Worm (Caenorhabditis elegans) whole organism, young adult: ENCODE results near the gene Y110A2AL.5.
A peak's percentile ranks its signal among the peaks of the same experiment; 100 is the strongest.

Source experiments
- B0019.2 ChIP-seq: fragments of 200-800 bp; sonication (Bioruptor generic); conservative IDR thresholded peaks from 2 replicates; pipeline ENCODE4 v1.3.6; 2022; ENCODE audit warnings: missing genetic modification reagents, missing genetic modification characterization, missing compliant biosample characterization
- B0035.1 ChIP-seq: sonication (generic microtip); optimal IDR thresholded peaks from 2 replicates; lab custom pipeline; 2016; ENCODE audit warnings: missing genetic modification characterization, mild to moderate bottlenecking, missing compliant biosample characterization, missing genotype, missing genetic modification reagents
- B0261.1 ChIP-seq: sonication (generic microtip); optimal IDR thresholded peaks from 2 replicates; lab custom pipeline; 2016; ENCODE audit warnings: mild to moderate bottlenecking, missing genetic modification characterization, moderate library complexity, missing compliant biosample characterization
- C06A6.2 ChIP-seq: fragments of 200-800 bp; sonication (Bioruptor generic); conservative IDR thresholded peaks from 2 replicates; pipeline ENCODE4 v1.3.6; 2022; ENCODE audit warnings: missing genetic modification characterization, missing compliant biosample characterization
- D2030.7 ChIP-seq: fragments of 200-800 bp; sonication (Bioruptor generic); IDR thresholded peaks from 2 replicates; pipeline ENCODE4 v1.3.6; 2022; ENCODE audit warnings: missing genetic modification reagents, missing genetic modification characterization, missing compliant biosample characterization
- F52B5.7 ChIP-seq: sonication (generic microtip); optimal IDR thresholded peaks from 2 replicates; lab custom pipeline; 2016; ENCODE audit warnings: mild to moderate bottlenecking, missing genetic modification characterization, missing compliant biosample characterization
- F57A8.1 ChIP-seq: fragments of 200-800 bp; sonication (Bioruptor generic); optimal IDR thresholded peaks from 2 replicates; lab custom pipeline; 2018; ENCODE audit warnings: mild to moderate bottlenecking, missing genetic modification characterization, moderate library complexity, missing compliant biosample characterization
- F57C9.4 ChIP-seq: sonication (generic microtip); optimal IDR thresholded peaks from 2 replicates; lab custom pipeline; 2017; ENCODE audit warnings: mild to moderate bottlenecking, missing genetic modification characterization, missing compliant biosample characterization
- K12H6.12 ChIP-seq: fragments of 200-800 bp; sonication (Bioruptor generic); optimal IDR thresholded peaks from 2 replicates; lab custom pipeline; 2018; ENCODE audit warnings: mild to moderate bottlenecking, missing genetic modification characterization, missing compliant biosample characterization
- Y67H2A.10 ChIP-seq: fragments of 200-800 bp; sonication (Bioruptor generic); conservative IDR thresholded peaks from 2 replicates; pipeline ENCODE4 v1.3.6; 2022; ENCODE audit warnings: missing genetic modification reagents, missing genetic modification characterization, missing compliant biosample characterization
- ama-1 ChIP-seq, 3 experiments: fragments of 150-350 bp in 1 of 3; sonication (generic microtip) in 2 of 3; optimal IDR thresholded peaks; 2 replicates each; lab custom pipeline; 2014 to 2018; ENCODE audit warnings: missing biosample characterization in 2 of 3, missing genetic modification characterization in 2 of 3, missing genetic modification reagents in 2 of 3
- aptf-3 ChIP-seq: fragments of 200-800 bp; sonication (Bioruptor generic); IDR thresholded peaks from 2 replicates; pipeline ENCODE4 v1.3.6; 2022; ENCODE audit warnings: missing genetic modification characterization, missing compliant biosample characterization
- athp-1 ChIP-seq: sonication (generic microtip); optimal IDR thresholded peaks from 2 replicates; lab custom pipeline; 2017; ENCODE audit warnings: mild to moderate bottlenecking, missing genetic modification characterization, missing compliant biosample characterization
- attf-3 ChIP-seq: fragments of 200-800 bp; sonication (Bioruptor generic); conservative IDR thresholded peaks from 2 replicates; pipeline ENCODE4 v1.3.6; 2022; ENCODE audit warnings: missing genetic modification reagents, missing genetic modification characterization, missing compliant biosample characterization
- attf-6 ChIP-seq: fragments of 200-800 bp; sonication (Bioruptor generic); IDR thresholded peaks from 2 replicates; pipeline ENCODE4 v1.3.6; 2022; ENCODE audit warnings: missing genetic modification reagents, missing genetic modification characterization, missing compliant biosample characterization
- bed-1 ChIP-seq: fragments of 200-800 bp; sonication (Bioruptor generic); IDR thresholded peaks from 2 replicates; pipeline ENCODE4 v1.3.6; 2022; ENCODE audit warnings: missing genetic modification reagents, missing genetic modification characterization, missing compliant biosample characterization
- cebp-2 ChIP-seq: fragments of 200-800 bp; sonication (Bioruptor generic); IDR thresholded peaks from 2 replicates; pipeline ENCODE4 v1.3.6; 2022; ENCODE audit warnings: missing genetic modification characterization, missing compliant biosample characterization
- ceh-58 ChIP-seq: fragments of 200-800 bp; sonication (Bioruptor generic); IDR thresholded peaks from 2 replicates; pipeline ENCODE4 v1.3.6; 2022; ENCODE audit warnings: missing genetic modification characterization, missing compliant biosample characterization
- ceh-91 ChIP-seq: fragments of 200-800 bp; sonication (Bioruptor generic); IDR thresholded peaks from 2 replicates; pipeline ENCODE4 v1.3.6; 2022; ENCODE audit warnings: missing genetic modification reagents, missing genetic modification characterization, missing compliant biosample characterization
- chd-7 ChIP-seq: sonication (generic microtip); optimal IDR thresholded peaks from 2 replicates; lab custom pipeline; 2016; ENCODE audit warnings: mild to moderate bottlenecking, missing genetic modification characterization, moderate library complexity, missing compliant biosample characterization
- dox-1 ChIP-seq: fragments of 200-800 bp; sonication (Bioruptor generic); IDR thresholded peaks from 2 replicates; pipeline ENCODE4 v1.3.6; 2022; ENCODE audit warnings: missing genetic modification reagents, missing genetic modification characterization, missing compliant biosample characterization
- dpff-1 ChIP-seq: sonication (generic microtip); optimal IDR thresholded peaks from 2 replicates; lab custom pipeline; 2017; ENCODE audit warnings: mild to moderate bottlenecking, missing genetic modification characterization, missing compliant biosample characterization
- dpl-1 ChIP-seq: fragments of 150-350 bp; optimal IDR thresholded peaks from 2 replicates; lab custom pipeline; 2014; ENCODE audit warnings: missing biosample characterization, missing genetic modification reagents, missing genetic modification characterization
- ekl-4 ChIP-seq: fragments of 200-800 bp; sonication (Bioruptor generic); IDR thresholded peaks from 2 replicates; pipeline ENCODE4 v1.3.6; 2022; ENCODE audit warnings: missing genetic modification reagents, missing genetic modification characterization, missing compliant biosample characterization
- fkh-3 ChIP-seq: sonication (generic microtip); optimal IDR thresholded peaks from 2 replicates; lab custom pipeline; 2016; ENCODE audit warnings: mild to moderate bottlenecking, missing genetic modification characterization, missing compliant biosample characterization
- him-1 ChIP-seq: sonication (generic microtip); optimal IDR thresholded peaks from 2 replicates; lab custom pipeline; 2016; ENCODE audit warnings: missing genotype, missing genetic modification reagents, missing genetic modification characterization, missing compliant biosample characterization
- hmg-20 ChIP-seq: fragments of 200-800 bp; sonication (Bioruptor generic); IDR thresholded peaks from 2 replicates; pipeline ENCODE4 v1.3.6; 2022; ENCODE audit warnings: missing genetic modification reagents, missing genetic modification characterization, missing compliant biosample characterization
- hrde-1 ChIP-seq: sonication (generic microtip); optimal IDR thresholded peaks from 2 replicates; lab custom pipeline; 2016; ENCODE audit warnings: missing genetic modification characterization, mild to moderate bottlenecking, missing compliant biosample characterization, moderate library complexity, missing genotype, missing genetic modification reagents, borderline replicate concordance
- lin-26 ChIP-seq: fragments of 200-800 bp; sonication (Bioruptor generic); IDR thresholded peaks from 2 replicates; pipeline ENCODE4 v1.3.6; 2022; ENCODE audit warnings: missing genetic modification reagents, missing genetic modification characterization, missing compliant biosample characterization
- lin-40 ChIP-seq: sonication (generic microtip); optimal IDR thresholded peaks from 2 replicates; lab custom pipeline; 2016; ENCODE audit warnings: missing genetic modification characterization, mild to moderate bottlenecking, missing compliant biosample characterization, missing genotype, missing genetic modification reagents
- lin-54 ChIP-seq: fragments of 200-800 bp; sonication (Bioruptor generic); optimal IDR thresholded peaks from 2 replicates; lab custom pipeline; 2018; ENCODE audit warnings: mild to moderate bottlenecking, missing genetic modification characterization, missing compliant biosample characterization
- madf-3 ChIP-seq: fragments of 200-800 bp; sonication (Bioruptor generic); IDR thresholded peaks from 2 replicates; pipeline ENCODE4 v1.3.6; 2022; ENCODE audit warnings: missing genetic modification reagents, missing genetic modification characterization, missing compliant biosample characterization
- mel-28 ChIP-seq: sonication (generic microtip); optimal IDR thresholded peaks from 2 replicates; lab custom pipeline; 2016; ENCODE audit warnings: borderline replicate concordance, mild to moderate bottlenecking, missing genetic modification characterization, missing compliant biosample characterization
- mes-4 ChIP-seq: sonication (generic microtip); optimal IDR thresholded peaks from 2 replicates; lab custom pipeline; 2016; ENCODE audit warnings: missing genotype, missing genetic modification characterization, missing compliant biosample characterization
- nfyb-1 ChIP-seq: fragments of 200-800 bp; sonication (Bioruptor generic); IDR thresholded peaks from 2 replicates; pipeline ENCODE4 v1.3.6; 2022; ENCODE audit warnings: missing genetic modification reagents, missing genetic modification characterization, missing compliant biosample characterization
- nhr-120 ChIP-seq: fragments of 200-800 bp; sonication (Bioruptor generic); IDR thresholded peaks from 2 replicates; pipeline ENCODE4 v1.3.6; 2022; ENCODE audit warnings: missing genetic modification characterization, missing compliant biosample characterization
- nhr-90 ChIP-seq: sonication (generic microtip); optimal IDR thresholded peaks from 2 replicates; lab custom pipeline; 2016; ENCODE audit warnings: missing genotype, mild to moderate bottlenecking, missing genetic modification characterization, missing compliant biosample characterization
- repo-1 ChIP-seq: sonication (generic microtip); optimal IDR thresholded peaks from 2 replicates; lab custom pipeline; 2017; ENCODE audit warnings: mild to moderate bottlenecking, missing genetic modification characterization, missing compliant biosample characterization
- sdz-38 ChIP-seq: sonication (generic microtip); optimal IDR thresholded peaks from 2 replicates; lab custom pipeline; 2016; ENCODE audit warnings: missing genotype, missing genetic modification characterization, missing compliant biosample characterization
- snpc-1.1 ChIP-seq: sonication (generic microtip); optimal IDR thresholded peaks from 2 replicates; lab custom pipeline; 2017; ENCODE audit warnings: missing genetic modification characterization, mild to moderate bottlenecking, missing compliant biosample characterization, antibody characterized with exemption, moderate library complexity, missing genotype, missing genetic modification reagents; ENCODE audit not compliant: insufficient read depth
- snpc-3.4 ChIP-seq: sonication (generic microtip); optimal IDR thresholded peaks from 2 replicates; lab custom pipeline; 2017; ENCODE audit warnings: missing genetic modification characterization, mild to moderate bottlenecking, missing compliant biosample characterization, antibody characterized with exemption, moderate library complexity, missing genotype, missing genetic modification reagents
- somi-1 ChIP-seq: fragments of 200-800 bp; sonication (Bioruptor generic); optimal IDR thresholded peaks from 2 replicates; lab custom pipeline; 2018; ENCODE audit warnings: mild to moderate bottlenecking, missing genetic modification characterization, missing compliant biosample characterization
- tlf-1 ChIP-seq: fragments of 200-800 bp; sonication (Bioruptor generic); optimal IDR thresholded peaks from 2 replicates; lab custom pipeline; 2018; ENCODE audit warnings: mild to moderate bottlenecking, missing genetic modification characterization, missing compliant biosample characterization
- unc-130 ChIP-seq: sonication (generic microtip); optimal IDR thresholded peaks from 2 replicates; lab custom pipeline; 2016; ENCODE audit warnings: missing genetic modification reagents, missing genetic modification characterization, missing compliant biosample characterization
- ztf-18 ChIP-seq: sonication (generic microtip); optimal IDR thresholded peaks from 2 replicates; lab custom pipeline; 2016; ENCODE audit warnings: missing genotype, mild to moderate bottlenecking, missing genetic modification characterization, missing compliant biosample characterization
- ztf-22 ChIP-seq: fragments of 200-800 bp; sonication (Bioruptor generic); optimal IDR thresholded peaks from 2 replicates; lab custom pipeline; 2018; ENCODE audit warnings: mild to moderate bottlenecking, missing genetic modification characterization, moderate library complexity, missing compliant biosample characterization
- ztf-25 ChIP-seq: fragments of 200-800 bp; sonication (Bioruptor generic); IDR thresholded peaks from 2 replicates; pipeline ENCODE4 v1.3.6; 2022; ENCODE audit warnings: missing genetic modification reagents, missing genetic modification characterization, missing compliant biosample characterization
- ztf-28 ChIP-seq: fragments of 200-800 bp; sonication (Bioruptor generic); IDR thresholded peaks from 2 replicates; pipeline ENCODE4 v1.3.6; 2022; ENCODE audit warnings: missing genetic modification reagents, missing genetic modification characterization, missing compliant biosample characterization

The Y110A2AL.5 gene

DNA sequence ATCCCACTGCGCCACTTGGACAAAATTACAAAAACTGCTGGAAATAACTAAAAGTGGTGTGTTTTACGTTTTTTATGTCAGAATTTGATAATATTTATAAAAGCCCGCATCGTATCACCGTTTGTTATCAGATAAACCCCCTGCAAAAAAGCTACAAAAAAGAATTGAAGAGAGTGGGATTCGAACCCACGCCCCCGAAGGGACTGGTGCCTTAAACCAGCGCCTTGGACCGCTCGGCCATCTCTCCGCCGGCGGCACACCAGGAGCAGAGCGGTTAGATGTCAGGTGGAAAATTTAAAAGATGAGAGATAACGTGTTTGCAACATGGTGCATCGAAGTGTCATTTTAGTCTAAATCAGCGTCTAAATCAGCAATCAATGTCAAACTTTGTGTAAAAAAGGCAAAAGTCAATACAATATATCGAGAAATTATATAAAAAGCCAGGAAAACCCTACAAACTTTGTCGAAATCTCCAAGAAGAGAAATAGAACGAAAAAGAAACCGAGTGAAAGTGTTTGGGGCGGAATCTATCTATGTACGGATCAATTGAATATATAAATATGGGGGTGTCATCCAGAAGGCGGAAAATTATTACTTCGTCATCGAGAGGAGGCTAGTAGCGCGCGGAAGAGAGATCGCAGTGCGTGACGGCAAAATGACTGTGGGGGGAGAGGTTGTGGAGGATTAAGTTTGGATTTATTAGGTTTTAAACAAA, 2.8 kb upstream of the Y110A2AL.5 start (continued):
- peak; percentile 33 for TF ChIP-seq ztf-18 (tag; lab: Kevin White, UChicago)
- TF ChIP-seq cebp-2, result no peak
- TF ChIP-seq nhr-120, result no peak
- no peak for TF ChIP-seq attf-3 (GFP tag; lab: Robert Waterston, UW)
- no peak for TF ChIP-seq sdz-38
- no peak for TF ChIP-seq dpff-1
- TF ChIP-seq ztf-28, result no peak
- no peak for TF ChIP-seq mes-4 (tag; lab: Kevin White, UChicago)
- TF ChIP-seq snpc-1.1 (tag; lab: Kevin White, UChicago), result peak; percentile 4
- no peak for TF ChIP-seq mel-28 (tag; lab: Kevin White, UChicago)
- TF ChIP-seq fkh-3 (tag; lab: Kevin White, UChicago), result no peak
- TF ChIP-seq snpc-3.4 (tag; lab: Kevin White, UChicago), result no peak
- TF ChIP-seq ztf-22 (GFP tag; lab: Kevin White, UChicago), result no peak
- peak; percentile 46; the same call in 1 of the 2 replicates for TF ChIP-seq ztf-25
- TF ChIP-seq unc-130 (GFP tag; lab: Kevin White, UChicago), result no peak
- peak; percentile 87 for TF ChIP-seq him-1
- TF ChIP-seq tlf-1, result no peak
- 0 out of 2 replicates have a peak, but pooled peaks have one; percentile 39 for TF ChIP-seq ceh-91 (GFP tag; lab: Robert Waterston, UW)
- no peak for TF ChIP-seq aptf-3
- no peak for TF ChIP-seq bed-1 (GFP tag; lab: Robert Waterston, UW)
- TF ChIP-seq D2030.7 (GFP tag; lab: Robert Waterston, UW), result peak; percentile 78
- TF ChIP-seq attf-6, result no peak
- no peak for TF ChIP-seq B0035.1
- peak; percentile 54 for TF ChIP-seq nhr-90 (tag; lab: Kevin White, UChicago)
- TF ChIP-seq B0261.1, result peak; percentile 83
- no peak for TF ChIP-seq dpl-1
- TF ChIP-seq dox-1 (GFP tag; lab: Robert Waterston, UW), result peak; percentile 57
- peak; percentile 31 for TF ChIP-seq lin-54
- TF ChIP-seq ceh-58, result no peak
- TF ChIP-seq hrde-1 (tag; lab: Kevin White, UChicago), result no peak
- no peak for TF ChIP-seq C06A6.2 (GFP tag; lab: Robert Waterston, UW)
- peak; percentile 42; the same call in 1 of the 2 replicates for TF ChIP-seq lin-26 (GFP tag; lab: Robert Waterston, UW)
- TF ChIP-seq B0019.2 (GFP tag; lab: Robert Waterston, UW), result no peak
- TF ChIP-seq repo-1 (tag; lab: Kevin White, UChicago), result no peak
- no peak for TF ChIP-seq ama-1 (optimal IDR thresholded peaks at IDR 0.05; lab: Kevin White, UChicago)
- TF ChIP-seq ama-1 (GFP tag; optimal IDR thresholded peaks at IDR 0.05; lab: Kevin White, UChicago), result peak in 1 of 2 experiments; percentile 7
- TF ChIP-seq nfyb-1 (GFP tag; lab: Robert Waterston, UW), result peak; percentile 58; the same call in 1 of the 2 replicates
- TF ChIP-seq madf-3 (GFP tag; lab: Robert Waterston, UW), result no peak
- TF ChIP-seq ekl-4, result no peak
- TF ChIP-seq K12H6.12, result no peak
- TF ChIP-seq F57A8.1 (GFP tag; lab: Kevin White, UChicago), result no peak
- peak; percentile 33 for TF ChIP-seq chd-7 (tag; lab: Kevin White, UChicago)
- TF ChIP-seq somi-1 (GFP tag; lab: Kevin White, UChicago), result no peak
- no peak for TF ChIP-seq Y67H2A.10 (GFP tag; lab: Robert Waterston, UW)
- TF ChIP-seq lin-40 (tag; lab: Kevin White, UChicago), result no peak
- peak; percentile 3 for TF ChIP-seq athp-1 (tag; lab: Kevin White, UChicago)
- no peak for TF ChIP-seq hmg-20
- no peak for TF ChIP-seq F57C9.4
- peak; percentile 48 for TF ChIP-seq F52B5.7 (tag; lab: Kevin White, UChicago)
